Fruit fly (Drosophila melanogaster): ENCODE measurements around the gene Cmpk.
A peak's percentile ranks its signal among the peaks of the same experiment; 100 is the strongest.

Gene Cmpk

dm6 chr3R:26099238-26099637 lies 44.0 kb upstream of the Cmpk start (continued):
- peak; percentile 81 for TF ChIP-seq Med (GFP tag)
- TF ChIP-seq ab (GFP tag; optimal IDR thresholded peaks at IDR 0.05): peak; percentile 7
- TF ChIP-seq mam (GFP tag; optimal IDR thresholded peaks at IDR 0.05): peak; percentile 26
- no peak for TF ChIP-seq lab (GFP tag; optimal IDR thresholded peaks at IDR 0.05)
- TF ChIP-seq bab2 (GFP tag; optimal IDR thresholded peaks at IDR 0.05): no peak
- TF ChIP-seq Xbp1 (GFP tag; optimal IDR thresholded peaks at IDR 0.05): no peak
- TF ChIP-seq kni (GFP tag; optimal IDR thresholded peaks at IDR 0.05): peak; percentile 23
- TF ChIP-seq CG6254 (GFP tag; optimal IDR thresholded peaks at IDR 0.05): no peak
- no peak for TF ChIP-seq Oli (tag; optimal IDR thresholded peaks at IDR 0.05)
- TF ChIP-seq CG12071 (GFP tag; optimal IDR thresholded peaks at IDR 0.05): peak; percentile 46
- TF ChIP-seq Dip3 (GFP tag; optimal IDR thresholded peaks at IDR 0.05): peak; percentile 25
- no peak for TF ChIP-seq CG32532 (GFP tag; IDR thresholded peaks at IDR 0.05)
- TF ChIP-seq CG12299 (tag; optimal IDR thresholded peaks at IDR 0.05): no peak
- peak; percentile 10 for TF ChIP-seq CG1529 (GFP tag; optimal IDR thresholded peaks at IDR 0.05)
- no peak for TF ChIP-seq CG2199 (GFP tag; IDR thresholded peaks at IDR 0.05)
- no peak for TF ChIP-seq phol (tag; optimal IDR thresholded peaks at IDR 0.05)
- no peak for TF ChIP-seq nau (GFP tag; optimal IDR thresholded peaks at IDR 0.05)
- no peak for TF ChIP-seq klu (GFP tag; IDR thresholded peaks at IDR 0.05)
- no peak for TF ChIP-seq tx (GFP tag; optimal IDR thresholded peaks at IDR 0.05)
- TF ChIP-seq mirr (GFP tag; optimal IDR thresholded peaks at IDR 0.05): peak; percentile 41
- TF ChIP-seq CG8359 (GFP tag; optimal IDR thresholded peaks at IDR 0.05; ENCODE audit: borderline replicate concordance): no peak
- no peak for TF ChIP-seq cwo (GFP tag; optimal IDR thresholded peaks at IDR 0.05)
- TF ChIP-seq Dfd (GFP tag; optimal IDR thresholded peaks at IDR 0.05): no peak
- no peak for TF ChIP-seq CG2712 (tag; optimal IDR thresholded peaks at IDR 0.05)
- TF ChIP-seq Trl (optimal IDR thresholded peaks at IDR 0.05): peak in 1 of 2 experiments; percentile 22
- no peak for TF ChIP-seq Trl (GFP tag; optimal IDR thresholded peaks at IDR 0.05)
- TF ChIP-seq Hsf (GFP tag; optimal IDR thresholded peaks at IDR 0.05): peak; percentile 35
- peak; percentile 97 for TF ChIP-seq Nf-YB (GFP tag; optimal IDR thresholded peaks at IDR 0.05)
- no peak for TF ChIP-seq CG5245 (GFP tag; optimal IDR thresholded peaks at IDR 0.05)
- no peak for TF ChIP-seq Tbp (GFP tag; optimal IDR thresholded peaks at IDR 0.05)
- TF ChIP-seq CG30403 (GFP tag; optimal IDR thresholded peaks at IDR 0.05): no peak
- TF ChIP-seq YL-1 (GFP tag; optimal IDR thresholded peaks at IDR 0.05): no peak
- no peak for TF ChIP-seq Six4 (GFP tag; optimal IDR thresholded peaks at IDR 0.05)
- no peak for TF ChIP-seq CG16779 (GFP tag; IDR thresholded peaks at IDR 0.05)
- TF ChIP-seq Spps (tag; optimal IDR thresholded peaks at IDR 0.05): no peak
- TF ChIP-seq crc (GFP tag; optimal IDR thresholded peaks at IDR 0.05): peak; percentile 1
- peak; percentile 24 for TF ChIP-seq Antp (GFP tag; optimal IDR thresholded peaks at IDR 0.05)
- no peak for TF ChIP-seq CG16813 (GFP tag; IDR thresholded peaks at IDR 0.05; ENCODE audit: partially characterized antibody)
- no peak for TF ChIP-seq CG18011 (GFP tag; optimal IDR thresholded peaks at IDR 0.05)
- no peak for TF ChIP-seq usp (GFP tag; optimal IDR thresholded peaks at IDR 0.05)
- peak; percentile 79 for TF ChIP-seq Vsx1 (GFP tag; optimal IDR thresholded peaks at IDR 0.05)
- TF ChIP-seq tll (GFP tag; optimal IDR thresholded peaks at IDR 0.05): no peak
- no peak for TF ChIP-seq CG14667 (GFP tag; IDR thresholded peaks at IDR 0.05)
- TF ChIP-seq CG18262 (tag; optimal IDR thresholded peaks at IDR 0.05): no peak
- TF ChIP-seq esg (GFP tag; conservative IDR thresholded peaks at IDR 0.05): 0 out of 2 replicates have a peak, but pooled peaks have one; percentile 4
- TF ChIP-seq kay (GFP tag; optimal IDR thresholded peaks at IDR 0.05): peak; percentile 34
- 0 out of 2 replicates have a peak, but pooled peaks have one; percentile 5 for TF ChIP-seq stc (GFP tag; IDR thresholded peaks at IDR 0.05)
- TF ChIP-seq HLHmδ (GFP tag; optimal IDR thresholded peaks at IDR 0.05): no peak
- peak; percentile 32; the same call in 1 of the 3 replicates for TF ChIP-seq row (GFP tag; IDR thresholded peaks at IDR 0.05)
- peak; percentile 99 for TF ChIP-seq Nf-YC (tag; optimal IDR thresholded peaks at IDR 0.05)
- no peak for TF ChIP-seq scrt (GFP tag; optimal IDR thresholded peaks at IDR 0.05)
- peak; percentile 20 for TF ChIP-seq disco-r (GFP tag; optimal IDR thresholded peaks at IDR 0.05)

All from whole organism, embryonic.